Worm (Caenorhabditis elegans) whole organism, mixed stage, embryonic: ENCODE measurements around the gene set-22.

Source experiments
- ces-1 ChIP-seq: fragments of 150-350 bp; optimal IDR thresholded peaks from 2 replicates; lab custom pipeline; 2014; ENCODE audit warnings: missing biosample characterization, missing genetic modification reagents, missing genetic modification characterization
- cnd-1 ChIP-seq: fragments of 200-800 bp; sonication (Bioruptor generic); optimal IDR thresholded peaks from 2 replicates; lab custom pipeline; 2018; ENCODE audit warnings: mild to moderate bottlenecking, missing genetic modification characterization, missing compliant biosample characterization
- lin-13 ChIP-seq: fragments of 150-350 bp; optimal IDR thresholded peaks from 2 replicates; lab custom pipeline; 2014; ENCODE audit warnings: missing biosample characterization, missing genetic modification characterization
- mab-5 ChIP-seq: fragments of 150-350 bp; optimal IDR thresholded peaks from 2 replicates; lab custom pipeline; 2014; ENCODE audit warnings: missing biosample characterization, missing genetic modification characterization
- nhr-12 ChIP-seq: fragments of 150-350 bp; optimal IDR thresholded peaks from 2 replicates; lab custom pipeline; 2014; ENCODE audit warnings: missing biosample characterization, missing genetic modification characterization
- nhr-237 ChIP-seq: fragments of 150-350 bp; optimal IDR thresholded peaks from 2 replicates; lab custom pipeline; 2014; ENCODE audit warnings: missing biosample characterization, missing genetic modification characterization
- unc-62 ChIP-seq: fragments of 150-350 bp; optimal IDR thresholded peaks from 2 replicates; lab custom pipeline; 2014; ENCODE audit warnings: missing biosample characterization, missing genetic modification reagents, missing genetic modification characterization

DNA sequence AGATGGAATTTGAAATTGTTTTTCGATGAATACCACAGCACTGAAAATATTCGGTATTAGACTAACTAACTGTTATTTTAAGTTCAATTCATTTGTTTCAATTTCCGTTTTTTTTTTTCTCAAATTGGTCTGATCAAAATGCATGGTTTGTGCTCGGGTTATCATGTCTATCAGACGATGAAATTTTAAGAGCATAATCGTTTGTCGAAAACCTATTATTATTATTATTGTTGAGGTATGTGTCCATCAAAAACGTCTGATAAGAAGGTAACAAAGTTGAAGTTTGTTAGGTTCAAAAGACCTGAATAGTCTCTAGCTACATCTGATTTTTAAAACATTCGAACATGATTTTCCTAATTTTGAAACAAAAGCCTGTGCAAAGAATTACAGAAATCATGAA lies 47.3 kb downstream of the set-22 start:
- no peak for TF ChIP-seq ces-1
- TF ChIP-seq cnd-1 (tag; lab: Kevin White, UChicago) = no peak
- TF ChIP-seq nhr-237 = no peak
- TF ChIP-seq lin-13 = no peak
- no peak for TF ChIP-seq mab-5 (tag; lab: Kevin White, UChicago)
- no peak for TF ChIP-seq unc-62 (GFP tag; lab: Kevin White, UChicago)
- no peak for TF ChIP-seq nhr-12
